Fruit fly (Drosophila melanogaster) whole organism, embryonic: ENCODE data around the gene CG46440.

Source experiments
- Ada2b ChIP-seq: fragments of 200-800 bp; sonication (Bioruptor generic); IDR thresholded peaks from 2 replicates; pipeline ENCODE4 v1.3.6; 2022; ENCODE audit warnings: missing biosample characterization, missing genetic modification characterization
- Antp ChIP-seq: fragments of 200-800 bp; sonication (Bioruptor generic); optimal IDR thresholded peaks from 3 replicates; lab custom pipeline; 2016; ENCODE audit warnings: missing biosample characterization, missing genetic modification characterization
- CG10147 ChIP-seq: fragments of 200-800 bp; sonication (Bioruptor generic); optimal IDR thresholded peaks from 2 replicates; lab custom pipeline; 2019; ENCODE audit warnings: missing biosample characterization, mild to moderate bottlenecking, missing genetic modification characterization, moderate library complexity
- CG10959 ChIP-seq: fragments of 200-800 bp; sonication (Bioruptor generic); IDR thresholded peaks from 2 replicates; pipeline ENCODE4 v1.3.6; 2022; ENCODE audit warnings: missing biosample characterization, missing genetic modification characterization
- CG12391 ChIP-seq: fragments of 200-800 bp; sonication (Bioruptor generic); optimal IDR thresholded peaks from 3 replicates; lab custom pipeline; 2018; ENCODE audit warnings: missing biosample characterization, mild to moderate bottlenecking, missing genetic modification characterization, moderate library complexity
- CG13624 ChIP-seq: fragments of 200-800 bp; sonication (Bioruptor generic); optimal IDR thresholded peaks from 2 replicates; lab custom pipeline; 2016; ENCODE audit warnings: missing biosample characterization, missing genetic modification characterization
- CG15011 ChIP-seq: fragments of 200-800 bp; sonication (Bioruptor generic); optimal IDR thresholded peaks from 3 replicates; lab custom pipeline; 2018; ENCODE audit warnings: missing biosample characterization, mild to moderate bottlenecking, missing genetic modification characterization
- CG15514 ChIP-seq: fragments of 200-800 bp; sonication (Bioruptor generic); optimal IDR thresholded peaks from 3 replicates; lab custom pipeline; 2017; ENCODE audit warnings: missing biosample characterization, missing genetic modification characterization, mild to moderate bottlenecking, moderate library complexity, missing genetic modification reagents
- CG15696 ChIP-seq: fragments of 200-800 bp; sonication (Bioruptor generic); optimal IDR thresholded peaks from 2 replicates; lab custom pipeline; 2019; ENCODE audit warnings: missing biosample characterization, mild to moderate bottlenecking, missing genetic modification characterization, moderate library complexity
- CG1602 ChIP-seq: fragments of 200-800 bp; sonication (Bioruptor generic); optimal IDR thresholded peaks from 3 replicates; lab custom pipeline; 2016; ENCODE audit warnings: missing biosample characterization, missing genetic modification characterization
- CG17186 ChIP-seq: fragments of 200-800 bp; sonication (Bioruptor generic); optimal IDR thresholded peaks from 3 replicates; lab custom pipeline; 2017; ENCODE audit warnings: missing biosample characterization, missing genetic modification reagents, missing genetic modification characterization
- CG17328 ChIP-seq: fragments of 200-800 bp; sonication (Bioruptor generic); IDR thresholded peaks from 2 replicates; pipeline ENCODE4 v1.3.6; 2022; ENCODE audit warnings: missing biosample characterization, missing genetic modification characterization
- CG17612 ChIP-seq: fragments of 200-800 bp; sonication (Bioruptor generic); IDR thresholded peaks from 2 replicates; pipeline ENCODE4 v1.3.6; 2022; ENCODE audit warnings: missing biosample characterization, missing genetic modification characterization
- CG1832 ChIP-seq: fragments of 200-800 bp; sonication (Bioruptor generic); optimal IDR thresholded peaks from 2 replicates; lab custom pipeline; 2017; ENCODE audit warnings: missing biosample characterization, mild to moderate bottlenecking, missing genetic modification characterization, inconsistent platforms
- CG2116 ChIP-seq: fragments of 200-800 bp; sonication (Bioruptor generic); optimal IDR thresholded peaks from 3 replicates; lab custom pipeline; 2018; ENCODE audit warnings: missing biosample characterization, mild to moderate bottlenecking, missing genetic modification characterization
- CG30020 ChIP-seq: fragments of 200-800 bp; optimal IDR thresholded peaks from 2 replicates; lab custom pipeline; 2019; ENCODE audit warnings: missing biosample characterization, mild to moderate bottlenecking, missing genetic modification characterization, moderate library complexity
- CG32772 ChIP-seq: fragments of 200-800 bp; sonication (Bioruptor generic); IDR thresholded peaks from 2 replicates; pipeline ENCODE4 v1.3.6; 2022; ENCODE audit warnings: missing biosample characterization, missing genetic modification characterization
- CG33213 ChIP-seq: fragments of 200-800 bp; sonication (Bioruptor generic); optimal IDR thresholded peaks from 3 replicates; lab custom pipeline; 2016; ENCODE audit warnings: missing biosample characterization, missing genetic modification characterization
- CG4282 ChIP-seq: fragments of 200-800 bp; sonication (Bioruptor generic); optimal IDR thresholded peaks from 2 replicates; lab custom pipeline; 2016; ENCODE audit warnings: missing biosample characterization, missing genetic modification characterization
- CG4360 ChIP-seq: fragments of 200-800 bp; sonication (Bioruptor generic); IDR thresholded peaks from 2 replicates; pipeline ENCODE4 v1.3.6; 2022; ENCODE audit warnings: missing biosample characterization, missing genetic modification characterization
- CG5180 ChIP-seq: fragments of 200-800 bp; sonication (Bioruptor generic); optimal IDR thresholded peaks from 3 replicates; lab custom pipeline; 2017; ENCODE audit warnings: missing biosample characterization, missing genetic modification characterization, mild to moderate bottlenecking, moderate library complexity, missing genetic modification reagents
- CG7357 ChIP-seq: fragments of 200-800 bp; sonication (Bioruptor generic); IDR thresholded peaks from 3 replicates; pipeline ENCODE4 v1.3.6; 2022; ENCODE audit warnings: missing biosample characterization, missing genetic modification characterization
- CG8089 ChIP-seq: fragments of 200-800 bp; sonication (Bioruptor generic); optimal IDR thresholded peaks from 3 replicates; lab custom pipeline; 2016; ENCODE audit warnings: missing biosample characterization, missing genetic modification characterization
- CG8388 ChIP-seq: fragments of 200-800 bp; sonication (Bioruptor generic); optimal IDR thresholded peaks from 2 replicates; lab custom pipeline; 2019; ENCODE audit warnings: missing biosample characterization, mild to moderate bottlenecking, missing genetic modification characterization, moderate library complexity
- CG9437 ChIP-seq: fragments of 200-800 bp; sonication (Bioruptor generic); optimal IDR thresholded peaks from 2 replicates; lab custom pipeline; 2018; ENCODE audit warnings: missing biosample characterization, mild to moderate bottlenecking, missing genetic modification characterization
- CkIIα-i1 ChIP-seq: fragments of 200-800 bp; sonication (Bioruptor generic); IDR thresholded peaks from 2 replicates; pipeline ENCODE4 v1.3.6; 2022; ENCODE audit warnings: missing biosample characterization, missing genetic modification characterization
- Doc2 ChIP-seq: fragments of 200-800 bp; sonication (Bioruptor generic); IDR thresholded peaks from 2 replicates; pipeline ENCODE4 v1.3.6; 2022; ENCODE audit warnings: missing biosample characterization, missing genetic modification characterization
- E2f1 ChIP-seq: fragments of 200-800 bp; sonication (Bioruptor generic); IDR thresholded peaks from 2 replicates; pipeline ENCODE4 v1.3.6; 2022; ENCODE audit warnings: missing biosample characterization, missing genetic modification characterization
- Hr78 ChIP-seq, 2 experiments: fragments of 200-800 bp in 1 of 2; fragments of >200 bp in 1 of 2; sonication (Bioruptor generic) in 1 of 2; optimal IDR thresholded peaks; 2 replicates each; lab custom pipeline; 2017 to 2019; ENCODE audit warnings: missing biosample characterization in 2 of 2, missing genetic modification characterization in 2 of 2, mild to moderate bottlenecking in 1 of 2, moderate library complexity in 1 of 2
- Lhr ChIP-seq: fragments of 200-800 bp; sonication (Bioruptor generic); optimal IDR thresholded peaks from 3 replicates; lab custom pipeline; 2017; ENCODE audit warnings: mild to moderate bottlenecking, missing biosample characterization, missing genetic modification reagents, missing genetic modification characterization
- Med ChIP-seq: fragments of 200-800 bp; sonication (Bioruptor generic); peaks from one replicate; lab custom pipeline; 2016; ENCODE audit warnings: missing biosample characterization, missing genetic modification characterization, mild to moderate bottlenecking, inconsistent platforms, moderate library complexity
- Meics ChIP-seq: fragments of 200-800 bp; sonication (Bioruptor generic); optimal IDR thresholded peaks from 2 replicates; lab custom pipeline; 2017; ENCODE audit warnings: missing biosample characterization, mild to moderate bottlenecking, missing genetic modification characterization
- Nf-YB ChIP-seq: fragments of 200-800 bp; sonication (Bioruptor generic); optimal IDR thresholded peaks from 3 replicates; lab custom pipeline; 2019; ENCODE audit warnings: missing biosample characterization, mild to moderate bottlenecking, missing genetic modification characterization, moderate library complexity
- Ptx1 ChIP-seq: fragments of 200-800 bp; sonication (Bioruptor generic); IDR thresholded peaks from 2 replicates; pipeline ENCODE4 v1.3.6; 2022; ENCODE audit warnings: missing biosample characterization, missing genetic modification characterization
- Rx ChIP-seq: fragments of 200-800 bp; sonication (Bioruptor generic); IDR thresholded peaks from 2 replicates; pipeline ENCODE4 v1.3.6; 2022; ENCODE audit warnings: missing biosample characterization, missing genetic modification characterization
- Scr ChIP-seq: fragments of 200-800 bp; sonication (Bioruptor generic); IDR thresholded peaks from 2 replicates; pipeline ENCODE4 v1.3.6; 2022; ENCODE audit warnings: missing biosample characterization, missing genetic modification characterization; ENCODE audit not compliant: partially characterized antibody
- Spps ChIP-seq: fragments of 200-800 bp; sonication (Bioruptor generic); optimal IDR thresholded peaks from 2 replicates; lab custom pipeline; 2018; ENCODE audit warnings: missing biosample characterization, mild to moderate bottlenecking, missing genetic modification characterization
- Trl ChIP-seq, 3 experiments: fragments of >200 bp in 2 of 3; fragments of 200-800 bp in 1 of 3; sonication (Bioruptor generic) in 1 of 3; optimal IDR thresholded peaks; 2 replicates in 1 of 3; 3 replicates in 2 of 3; lab custom pipeline; 2016 to 2017; ENCODE audit warnings: missing biosample characterization in 1 of 3, missing genetic modification characterization in 1 of 3
- Usf ChIP-seq: fragments of 200-800 bp; sonication (Bioruptor generic); optimal IDR thresholded peaks from 2 replicates; lab custom pipeline; 2017; ENCODE audit warnings: missing genotype, missing biosample characterization, missing genetic modification characterization
- aop ChIP-seq: fragments of 200-800 bp; sonication (Bioruptor generic); IDR thresholded peaks from 2 replicates; pipeline ENCODE4 v1.3.6; 2022; ENCODE audit warnings: missing biosample characterization, missing genetic modification characterization
- ase ChIP-seq: fragments of 200-800 bp; sonication (Bioruptor generic); IDR thresholded peaks from 3 replicates; pipeline ENCODE4 v1.3.6; 2022; ENCODE audit warnings: missing biosample characterization, missing genetic modification characterization
- br ChIP-seq: fragments of >200 bp; optimal IDR thresholded peaks from 2 replicates; lab custom pipeline; 2017
- crp ChIP-seq, 2 experiments: fragments of 200-800 bp; sonication (Bioruptor generic); optimal IDR thresholded peaks; 2 replicates in 1 of 2; 3 replicates in 1 of 2; lab custom pipeline; 2017; ENCODE audit warnings: missing biosample characterization in 2 of 2, missing genetic modification characterization in 2 of 2, mild to moderate bottlenecking in 1 of 2, moderate library complexity in 1 of 2
- gsb ChIP-seq: fragments of 200-800 bp; sonication (Bioruptor generic); IDR thresholded peaks from 2 replicates; pipeline ENCODE4 v1.3.6; 2022; ENCODE audit warnings: missing biosample characterization, missing genetic modification characterization
- maf-S ChIP-seq: fragments of 200-800 bp; sonication (Bioruptor generic); optimal IDR thresholded peaks from 2 replicates; lab custom pipeline; 2016; ENCODE audit warnings: missing biosample characterization, missing genetic modification characterization
- nerfin-1 ChIP-seq: fragments of 200-800 bp; sonication (Bioruptor generic); optimal IDR thresholded peaks from 3 replicates; lab custom pipeline; 2019; ENCODE audit warnings: missing biosample characterization, mild to moderate bottlenecking, missing genetic modification characterization, moderate library complexity
- nerfin-2 ChIP-seq: fragments of 200-800 bp; sonication (Bioruptor generic); IDR thresholded peaks from 2 replicates; pipeline ENCODE4 v1.3.6; 2022; ENCODE audit warnings: missing biosample characterization, missing genetic modification characterization; ENCODE audit not compliant: partially characterized antibody
- nmo ChIP-seq: fragments of 200-800 bp; sonication (Bioruptor generic); optimal IDR thresholded peaks from 2 replicates; lab custom pipeline; 2018; ENCODE audit warnings: missing biosample characterization, mild to moderate bottlenecking, missing genetic modification characterization, moderate library complexity
- oc ChIP-seq: fragments of 200-800 bp; sonication (Bioruptor generic); optimal IDR thresholded peaks from 2 replicates; lab custom pipeline; 2018; ENCODE audit warnings: missing biosample characterization, mild to moderate bottlenecking, missing genetic modification characterization, moderate library complexity
- org-1 ChIP-seq: fragments of 200-800 bp; sonication (Bioruptor generic); optimal IDR thresholded peaks from 2 replicates; lab custom pipeline; 2017; ENCODE audit warnings: missing biosample characterization, missing genetic modification characterization
- tio ChIP-seq: fragments of 200-800 bp; sonication (Bioruptor generic); optimal IDR thresholded peaks from 2 replicates; lab custom pipeline; 2017; ENCODE audit warnings: missing biosample characterization, missing genetic modification characterization, inconsistent platforms

Gene CG46440

dm6 chrX:15869843-15870242, 12.2 kb upstream of the CG46440 start, which contains the start of gene CG16952 (continued):
- no peak for TF ChIP-seq CG10959 (GFP tag; lab: Robert Waterston, UW)
- no peak for TF ChIP-seq aop (GFP tag; lab: Robert Waterston, UW)
- TF ChIP-seq CG7357 (GFP tag; lab: Robert Waterston, UW) = peak; percentile 64
- TF ChIP-seq CG9437 (GFP tag; lab: Kevin White, UChicago) = no peak
- TF ChIP-seq Lhr (GFP tag; lab: Kevin White, UChicago) = peak; percentile 4
- no peak for TF ChIP-seq CG8388 (GFP tag; lab: Kevin White, UChicago)
- TF ChIP-seq CG32772 = no peak
- TF ChIP-seq nerfin-2 = peak; percentile 95
- TF ChIP-seq Rx = no peak
- TF ChIP-seq CG1602 (GFP tag; lab: Kevin White, UChicago) = no peak
- no peak for TF ChIP-seq Meics (GFP tag; lab: Kevin White, UChicago)
- TF ChIP-seq crp (GFP tag; optimal IDR thresholded peaks at IDR 0.05; lab: Kevin White, UChicago) = peak in 1 of 2 experiments; percentile 41
- peak; percentile 18 for TF ChIP-seq CG13624
- TF ChIP-seq org-1 (GFP tag; lab: Kevin White, UChicago) = no peak
- TF ChIP-seq CG15696 (tag; lab: Kevin White, UChicago) = no peak
- TF ChIP-seq CG15011 = no peak
- peak; percentile 3 for TF ChIP-seq CG33213
- TF ChIP-seq CG10147 (GFP tag; lab: Kevin White, UChicago) = peak; percentile 4
- no peak for TF ChIP-seq ase (GFP tag; lab: Robert Waterston, UW)
- TF ChIP-seq Spps (tag; lab: Kevin White, UChicago) = no peak
- no peak for TF ChIP-seq CG5180 (GFP tag; lab: Kevin White, UChicago)
- TF ChIP-seq CG17612 (GFP tag; lab: Robert Waterston, UW) = no peak
- TF ChIP-seq Usf (GFP tag; lab: Kevin White, UChicago) = no peak
- TF ChIP-seq CkIIα-i1 (GFP tag; lab: Robert Waterston, UW) = no peak
- TF ChIP-seq E2f1 (GFP tag; lab: Robert Waterston, UW) = no peak
- TF ChIP-seq CG30020 = peak; percentile 92
- TF ChIP-seq Ptx1 (GFP tag; lab: Robert Waterston, UW) = no peak
- TF ChIP-seq Nf-YB (GFP tag; lab: Kevin White, UChicago) = no peak
- TF ChIP-seq nerfin-1 (tag; lab: Kevin White, UChicago) = peak; percentile 56
- TF ChIP-seq CG12391 (tag; lab: Kevin White, UChicago) = peak; percentile 6
- peak; percentile 96 for TF ChIP-seq CG2116 (GFP tag; lab: Kevin White, UChicago)
- no peak for TF ChIP-seq gsb (GFP tag; lab: Robert Waterston, UW)
- no peak for TF ChIP-seq CG1832
- TF ChIP-seq br = no peak
- TF ChIP-seq Trl (optimal IDR thresholded peaks at IDR 0.05; lab: Kevin White, UChicago) = no peak
- no peak for TF ChIP-seq Trl (GFP tag; optimal IDR thresholded peaks at IDR 0.05; lab: Kevin White, UChicago)
- TF ChIP-seq Med (GFP tag; lab: Kevin White, UChicago) = peak; percentile 66
- peak; percentile 93 for TF ChIP-seq Scr (GFP tag; lab: Robert Waterston, UW)
- no peak for TF ChIP-seq oc (tag; lab: Kevin White, UChicago)
- no peak for TF ChIP-seq CG4282 (GFP tag; lab: Kevin White, UChicago)
- peak; percentile 61 for TF ChIP-seq nmo (GFP tag; lab: Kevin White, UChicago)
- TF ChIP-seq maf-S (GFP tag; lab: Kevin White, UChicago) = no peak
- TF ChIP-seq CG8089 (GFP tag; lab: Kevin White, UChicago) = no peak
- TF ChIP-seq Ada2b (GFP tag; lab: Robert Waterston, UW) = no peak
- no peak for TF ChIP-seq Hr78 (GFP tag; optimal IDR thresholded peaks at IDR 0.05; lab: Kevin White, UChicago)
- TF ChIP-seq CG4360 (GFP tag; lab: Robert Waterston, UW) = no peak
- peak; percentile 53 for TF ChIP-seq CG15514
- no peak for TF ChIP-seq Antp
- TF ChIP-seq Doc2 (GFP tag; lab: Robert Waterston, UW) = no peak
- TF ChIP-seq CG17328 = no peak
- TF ChIP-seq CG17186 (GFP tag; lab: Kevin White, UChicago) = peak; percentile 31
- no peak for TF ChIP-seq tio (GFP tag; lab: Kevin White, UChicago)
